Worm (Caenorhabditis elegans) whole organism, young adult: ENCODE results near the gene C16A3.2.

Source experiments
- B0035.1 ChIP-seq: sonication (generic microtip); optimal IDR thresholded peaks from 2 replicates; lab custom pipeline; 2016; ENCODE audit warnings: missing genetic modification characterization, mild to moderate bottlenecking, missing compliant biosample characterization, missing genotype, missing genetic modification reagents
- B0336.3 ChIP-seq: fragments of 200-800 bp; sonication (Bioruptor generic); IDR thresholded peaks from 2 replicates; pipeline ENCODE4 v1.3.6; 2022; ENCODE audit warnings: missing genetic modification characterization, missing compliant biosample characterization
- C17E4.6 ChIP-seq: fragments of 200-800 bp; sonication (Bioruptor generic); IDR thresholded peaks from 2 replicates; pipeline ENCODE4 v1.3.6; 2022; ENCODE audit warnings: missing genetic modification reagents, missing genetic modification characterization, missing compliant biosample characterization
- F37B4.10 ChIP-seq: fragments of 200-800 bp; sonication (Bioruptor generic); IDR thresholded peaks from 2 replicates; pipeline ENCODE4 v1.3.6; 2022; ENCODE audit warnings: missing genetic modification characterization, missing compliant biosample characterization
- F39B2.1 ChIP-seq: fragments of 200-800 bp; sonication (Bioruptor generic); IDR thresholded peaks from 2 replicates; pipeline ENCODE4 v1.3.6; 2022; ENCODE audit warnings: missing genetic modification reagents, missing genetic modification characterization, missing compliant biosample characterization
- F49E8.2 ChIP-seq: sonication (generic microtip); optimal IDR thresholded peaks from 3 replicates; lab custom pipeline; 2017; ENCODE audit warnings: missing genetic modification characterization, mild to moderate bottlenecking, missing compliant biosample characterization, antibody characterized with exemption, moderate library complexity; ENCODE audit not compliant: insufficient read depth
- K11D2.4 ChIP-seq: fragments of 200-800 bp; sonication (Bioruptor generic); IDR thresholded peaks from 2 replicates; pipeline ENCODE4 v1.3.6; 2022; ENCODE audit warnings: missing genetic modification reagents, missing genetic modification characterization, missing compliant biosample characterization
- Y53F4B.3 ChIP-seq: fragments of 200-800 bp; sonication (Bioruptor generic); IDR thresholded peaks from 2 replicates; pipeline ENCODE4 v1.3.6; 2022; ENCODE audit warnings: missing genetic modification reagents, missing genetic modification characterization, missing compliant biosample characterization
- Y53G8AR.9 ChIP-seq: fragments of 200-800 bp; sonication (Bioruptor generic); conservative IDR thresholded peaks from 2 replicates; pipeline ENCODE4 v1.3.6; 2022; ENCODE audit warnings: missing genetic modification reagents, missing genetic modification characterization, missing compliant biosample characterization
- Y79H2A.3 ChIP-seq: fragments of 200-800 bp; sonication (Bioruptor generic); conservative IDR thresholded peaks from 2 replicates; pipeline ENCODE4 v1.3.6; 2022; ENCODE audit warnings: missing genetic modification reagents, missing genetic modification characterization, missing compliant biosample characterization
- atf-7 ChIP-seq: sonication (generic microtip); optimal IDR thresholded peaks from 2 replicates; lab custom pipeline; 2017; ENCODE audit warnings: mild to moderate bottlenecking, missing genetic modification characterization, missing compliant biosample characterization
- athp-1 ChIP-seq: sonication (generic microtip); optimal IDR thresholded peaks from 2 replicates; lab custom pipeline; 2017; ENCODE audit warnings: mild to moderate bottlenecking, missing genetic modification characterization, missing compliant biosample characterization
- attf-5 ChIP-seq: fragments of 200-800 bp; sonication (Bioruptor generic); optimal IDR thresholded peaks from 2 replicates; lab custom pipeline; 2018; ENCODE audit warnings: mild to moderate bottlenecking, missing genetic modification characterization, missing compliant biosample characterization
- cebp-1 ChIP-seq, 2 experiments: fragments of 200-800 bp in 1 of 2; sonication (Bioruptor generic) in 1 of 2; sonication (generic microtip) in 1 of 2; IDR thresholded peaks in 1 of 2; optimal IDR thresholded peaks in 1 of 2; 2 replicates each; pipeline versions ENCODE4 v1.3.6 to Lab custom; 2017 to 2022; ENCODE audit warnings: missing compliant biosample characterization in 2 of 2, missing genetic modification characterization in 2 of 2, mild to moderate bottlenecking in 1 of 2, missing genetic modification reagents in 1 of 2, moderate library complexity in 1 of 2
- cebp-2 ChIP-seq: fragments of 200-800 bp; sonication (Bioruptor generic); IDR thresholded peaks from 2 replicates; pipeline ENCODE4 v1.3.6; 2022; ENCODE audit warnings: missing genetic modification characterization, missing compliant biosample characterization
- egl-18 ChIP-seq: fragments of 200-800 bp; sonication (Bioruptor generic); IDR thresholded peaks from 2 replicates; pipeline ENCODE4 v1.3.6; 2022; ENCODE audit warnings: missing genetic modification reagents, missing genetic modification characterization, missing compliant biosample characterization
- egl-44 ChIP-seq: fragments of 200-800 bp; sonication (Bioruptor generic); IDR thresholded peaks from 2 replicates; pipeline ENCODE4 v1.3.6; 2022; ENCODE audit warnings: missing genetic modification reagents, missing genetic modification characterization, missing compliant biosample characterization
- ekl-4 ChIP-seq: fragments of 200-800 bp; sonication (Bioruptor generic); IDR thresholded peaks from 2 replicates; pipeline ENCODE4 v1.3.6; 2022; ENCODE audit warnings: missing genetic modification reagents, missing genetic modification characterization, missing compliant biosample characterization
- ets-4 ChIP-seq: fragments of 200-800 bp; sonication (Bioruptor generic); optimal IDR thresholded peaks from 2 replicates; lab custom pipeline; 2018; ENCODE audit warnings: mild to moderate bottlenecking, missing genetic modification characterization, missing compliant biosample characterization
- fkh-3 ChIP-seq: sonication (generic microtip); optimal IDR thresholded peaks from 2 replicates; lab custom pipeline; 2016; ENCODE audit warnings: mild to moderate bottlenecking, missing genetic modification characterization, missing compliant biosample characterization
- him-1 ChIP-seq: sonication (generic microtip); optimal IDR thresholded peaks from 2 replicates; lab custom pipeline; 2016; ENCODE audit warnings: missing genotype, missing genetic modification reagents, missing genetic modification characterization, missing compliant biosample characterization
- hmg-1.2 ChIP-seq: fragments of 200-800 bp; sonication (Bioruptor generic); IDR thresholded peaks from 2 replicates; pipeline ENCODE4 v1.3.6; 2022; ENCODE audit warnings: missing genetic modification reagents, missing genetic modification characterization, missing compliant biosample characterization
- hmg-20 ChIP-seq: fragments of 200-800 bp; sonication (Bioruptor generic); IDR thresholded peaks from 2 replicates; pipeline ENCODE4 v1.3.6; 2022; ENCODE audit warnings: missing genetic modification reagents, missing genetic modification characterization, missing compliant biosample characterization
- lag-1 ChIP-seq: fragments of 200-800 bp; sonication (Bioruptor generic); IDR thresholded peaks from 2 replicates; pipeline ENCODE4 v1.3.6; 2022; ENCODE audit warnings: missing genetic modification reagents, missing genetic modification characterization, missing compliant biosample characterization
- let-526 ChIP-seq: fragments of 200-800 bp; sonication (Bioruptor generic); IDR thresholded peaks from 2 replicates; pipeline ENCODE4 v1.3.6; 2022; ENCODE audit warnings: missing genetic modification reagents, missing genetic modification characterization, missing compliant biosample characterization
- let-607 ChIP-seq, 2 experiments: fragments of 200-800 bp in 1 of 2; sonication (Bioruptor generic) in 1 of 2; sonication (generic microtip) in 1 of 2; optimal IDR thresholded peaks; 2 replicates each; lab custom pipeline; 2016 to 2018; ENCODE audit warnings: mild to moderate bottlenecking in 2 of 2, missing compliant biosample characterization in 2 of 2, missing genetic modification characterization in 2 of 2, moderate library complexity in 2 of 2, missing genotype in 1 of 2
- lin-26 ChIP-seq: fragments of 200-800 bp; sonication (Bioruptor generic); IDR thresholded peaks from 2 replicates; pipeline ENCODE4 v1.3.6; 2022; ENCODE audit warnings: missing genetic modification reagents, missing genetic modification characterization, missing compliant biosample characterization
- lin-35 ChIP-seq, 3 experiments: fragments of 150-350 bp in 2 of 3; sonication (generic microtip) in 1 of 3; optimal IDR thresholded peaks; 2 replicates each; lab custom pipeline; 2014 to 2018; ENCODE audit warnings: missing biosample characterization in 3 of 3, missing genetic modification characterization in 3 of 3, missing genetic modification reagents in 3 of 3
- lin-40 ChIP-seq: sonication (generic microtip); optimal IDR thresholded peaks from 2 replicates; lab custom pipeline; 2016; ENCODE audit warnings: missing genetic modification characterization, mild to moderate bottlenecking, missing compliant biosample characterization, missing genotype, missing genetic modification reagents
- madf-3 ChIP-seq: fragments of 200-800 bp; sonication (Bioruptor generic); IDR thresholded peaks from 2 replicates; pipeline ENCODE4 v1.3.6; 2022; ENCODE audit warnings: missing genetic modification reagents, missing genetic modification characterization, missing compliant biosample characterization
- nhr-120 ChIP-seq: fragments of 200-800 bp; sonication (Bioruptor generic); IDR thresholded peaks from 2 replicates; pipeline ENCODE4 v1.3.6; 2022; ENCODE audit warnings: missing genetic modification characterization, missing compliant biosample characterization
- nhr-27 ChIP-seq: fragments of 200-800 bp; sonication (Bioruptor generic); optimal IDR thresholded peaks from 2 replicates; lab custom pipeline; 2018; ENCODE audit warnings: mild to moderate bottlenecking, missing genetic modification characterization, moderate library complexity, missing compliant biosample characterization
- nhr-90 ChIP-seq: sonication (generic microtip); optimal IDR thresholded peaks from 2 replicates; lab custom pipeline; 2016; ENCODE audit warnings: missing genotype, mild to moderate bottlenecking, missing genetic modification characterization, missing compliant biosample characterization
- pbrm-1 ChIP-seq: fragments of 200-800 bp; sonication (Bioruptor generic); IDR thresholded peaks from 2 replicates; pipeline ENCODE4 v1.3.6; 2022; ENCODE audit warnings: missing genetic modification reagents, missing genetic modification characterization, missing compliant biosample characterization
- repo-1 ChIP-seq: sonication (generic microtip); optimal IDR thresholded peaks from 2 replicates; lab custom pipeline; 2017; ENCODE audit warnings: mild to moderate bottlenecking, missing genetic modification characterization, missing compliant biosample characterization
- rpc-1 ChIP-seq, 2 experiments: fragments of 150-350 bp in 1 of 2; sonication (generic microtip) in 1 of 2; optimal IDR thresholded peaks; 2 replicates each; lab custom pipeline; 2014 to 2018; ENCODE audit warnings: missing biosample characterization in 1 of 2, missing genetic modification characterization in 1 of 2, missing genetic modification reagents in 1 of 2, missing genotype in 1 of 2
- sdz-38 ChIP-seq: sonication (generic microtip); optimal IDR thresholded peaks from 2 replicates; lab custom pipeline; 2016; ENCODE audit warnings: missing genotype, missing genetic modification characterization, missing compliant biosample characterization
- sea-2 ChIP-seq: fragments of 200-800 bp; sonication (Bioruptor generic); IDR thresholded peaks from 2 replicates; pipeline ENCODE4 v1.3.6; 2022; ENCODE audit warnings: missing genetic modification characterization, missing compliant biosample characterization
- snpc-3.4 ChIP-seq: sonication (generic microtip); optimal IDR thresholded peaks from 2 replicates; lab custom pipeline; 2017; ENCODE audit warnings: missing genetic modification characterization, mild to moderate bottlenecking, missing compliant biosample characterization, antibody characterized with exemption, moderate library complexity, missing genotype, missing genetic modification reagents
- somi-1 ChIP-seq: fragments of 200-800 bp; sonication (Bioruptor generic); optimal IDR thresholded peaks from 2 replicates; lab custom pipeline; 2018; ENCODE audit warnings: mild to moderate bottlenecking, missing genetic modification characterization, missing compliant biosample characterization
- sptf-2 ChIP-seq: fragments of 200-800 bp; sonication (Bioruptor generic); optimal IDR thresholded peaks from 2 replicates; lab custom pipeline; 2018; ENCODE audit warnings: mild to moderate bottlenecking, missing genetic modification characterization, missing compliant biosample characterization
- tbx-9 ChIP-seq: sonication (generic microtip); optimal IDR thresholded peaks from 2 replicates; lab custom pipeline; 2016; ENCODE audit warnings: borderline replicate concordance, missing genetic modification characterization, inconsistent platforms, missing compliant biosample characterization
- ztf-3 ChIP-seq: fragments of 200-800 bp; sonication (Bioruptor generic); optimal IDR thresholded peaks from 2 replicates; lab custom pipeline; 2018; ENCODE audit warnings: mild to moderate bottlenecking, missing genetic modification characterization, missing compliant biosample characterization
- ztf-6 ChIP-seq: fragments of 200-800 bp; sonication (Bioruptor generic); IDR thresholded peaks from 2 replicates; pipeline ENCODE4 v1.3.6; 2022; ENCODE audit warnings: missing genetic modification reagents, missing genetic modification characterization, missing compliant biosample characterization

The C16A3.2 gene

ce11 chrIII:6411914-6412313 is 22.3 kb downstream of the C16A3.2 start, which contains the start of gene C05D11.5 (continued):
- no peak for TF ChIP-seq F49E8.2 (tag; lab: Kevin White, UChicago)

ce11 chrIII:6415306-6415973 is 25.8 kb downstream of the C16A3.2 start, which contains the start of gene nas-4:
TSS of gene nas-4 (minus strand) at chrIII:6415656.
- TF ChIP-seq madf-3 (GFP tag; lab: Robert Waterston, UW) (0 out of 2 replicates have a peak, but pooled peaks have one; percentile 70), Y53F4B.3 (GFP tag; lab: Robert Waterston, UW) (no peak), sea-2 (GFP tag; lab: Robert Waterston, UW) (no peak), cebp-2 (GFP tag; lab: Robert Waterston, UW) (peak; percentile 5; the same call in 1 of the 2 replicates), egl-18 (GFP tag; lab: Robert Waterston, UW) (no peak), ztf-6 (GFP tag; lab: Robert Waterston, UW) (no peak), egl-44 (GFP tag; lab: Robert Waterston, UW) (0 out of 2 replicates have a peak, but pooled peaks have one; percentile 18), ets-4 (GFP tag; lab: Kevin White, UChicago) (no peak), B0035.1 (tag; lab: Kevin White, UChicago) (peak; percentile 75), fkh-3 (tag; lab: Kevin White, UChicago) (peak; percentile 22), nhr-120 (GFP tag; lab: Robert Waterston, UW) (0 out of 2 replicates have a peak, but pooled peaks have one; percentile 5), C17E4.6 (GFP tag; lab: Robert Waterston, UW) (no peak), repo-1 (tag; lab: Kevin White, UChicago) (peak; percentile 60), Y53G8AR.9 (GFP tag; lab: Robert Waterston, UW) (peak; percentile 59; the same call in 1 of the 2 replicates), K11D2.4 (GFP tag; lab: Robert Waterston, UW) (no peak; the same call in 1 of the 2 replicates), athp-1 (tag; lab: Kevin White, UChicago) (peak; percentile 64), pbrm-1 (GFP tag; lab: Robert Waterston, UW) (0 out of 2 replicates have a peak, but pooled peaks have one; percentile 25), F37B4.10 (GFP tag; lab: Robert Waterston, UW) (no peak), nhr-27 (tag; lab: Kevin White, UChicago) (no peak), tbx-9 (tag; lab: Kevin White, UChicago) (no peak), attf-5 (GFP tag; lab: Kevin White, UChicago) (no peak), lag-1 (GFP tag; lab: Robert Waterston, UW) (no peak), cebp-1 (GFP tag; IDR thresholded peaks at IDR 0.05; lab: Robert Waterston, UW) (0 out of 2 replicates have a peak, but pooled peaks have one; percentile 38), cebp-1 (tag; optimal IDR thresholded peaks at IDR 0.05; lab: Kevin White, UChicago) (peak; percentile 71), atf-7 (peak; percentile 6), rpc-1 (optimal IDR thresholded peaks at IDR 0.05; lab: Kevin White, UChicago) (no peak), rpc-1 (tag; optimal IDR thresholded peaks at IDR 0.05; lab: Kevin White, UChicago) (no peak), lin-40 (tag; lab: Kevin White, UChicago) (peak; percentile 29), Y79H2A.3 (GFP tag; lab: Robert Waterston, UW) (no peak), somi-1 (GFP tag; lab: Kevin White, UChicago) (no peak), lin-26 (GFP tag; lab: Robert Waterston, UW) (peak; percentile 80), ekl-4 (GFP tag; lab: Robert Waterston, UW) (0 out of 2 replicates have a peak, but pooled peaks have one; percentile 12), F39B2.1 (GFP tag; lab: Robert Waterston, UW) (no peak), lin-35 (GFP tag; optimal IDR thresholded peaks at IDR 0.05; lab: Kevin White, UChicago) (no peak), hmg-20 (GFP tag; lab: Robert Waterston, UW) (no peak), B0336.3 (GFP tag; lab: Robert Waterston, UW) (0 out of 2 replicates have a peak, but pooled peaks have one; percentile 55), sdz-38 (tag; lab: Kevin White, UChicago) (no peak), snpc-3.4 (tag; lab: Kevin White, UChicago) (no peak), hmg-1.2 (GFP tag; lab: Robert Waterston, UW) (no peak; the same call in 1 of the 2 replicates), sptf-2 (no peak), ztf-3 (no peak), him-1 (peak; percentile 55), let-526 (GFP tag; lab: Robert Waterston, UW) (no peak), let-607 (tag; optimal IDR thresholded peaks at IDR 0.05; lab: Kevin White, UChicago) (peak in 1 of 2 experiments; percentile 13), nhr-90 (tag; lab: Kevin White, UChicago) (peak; percentile 35)
